Fruit fly (Drosophila melanogaster) whole organism, embryonic: Measurements from ENCODE around the gene CG10011.

Experiments used
- Asciz ChIP-seq: fragments of 200-800 bp; sonication (Bioruptor generic); optimal IDR thresholded peaks from 2 replicates; lab custom pipeline; 2017; ENCODE audit warnings: missing biosample characterization, mild to moderate bottlenecking, missing genetic modification characterization, missing genetic modification reagents
- Awh ChIP-seq: fragments of 200-800 bp; sonication (Bioruptor generic); IDR thresholded peaks from 2 replicates; pipeline ENCODE4, ENCODE4 v1.3.6; 2022; ENCODE audit warnings: missing biosample characterization, missing genetic modification characterization
- Blimp-1 ChIP-seq: fragments of 200-800 bp; sonication (Bioruptor generic); optimal IDR thresholded peaks from 3 replicates; lab custom pipeline; 2018; ENCODE audit warnings: missing biosample characterization, missing genetic modification characterization, mild to moderate bottlenecking, moderate library complexity, missing genetic modification reagents
- CG11504 ChIP-seq: fragments of 200-800 bp; sonication (Bioruptor generic); optimal IDR thresholded peaks from 3 replicates; lab custom pipeline; 2019; ENCODE audit warnings: missing biosample characterization, mild to moderate bottlenecking, missing genetic modification characterization, moderate library complexity
- CG12391 ChIP-seq: fragments of 200-800 bp; sonication (Bioruptor generic); optimal IDR thresholded peaks from 3 replicates; lab custom pipeline; 2018; ENCODE audit warnings: missing biosample characterization, mild to moderate bottlenecking, missing genetic modification characterization, moderate library complexity
- CG13287 ChIP-seq: fragments of 200-800 bp; sonication (Bioruptor generic); IDR thresholded peaks from 2 replicates; pipeline ENCODE4 v1.3.6; 2022; ENCODE audit warnings: missing biosample characterization, missing genetic modification characterization; ENCODE audit not compliant: partially characterized antibody
- CG13624 ChIP-seq: fragments of 200-800 bp; sonication (Bioruptor generic); optimal IDR thresholded peaks from 2 replicates; lab custom pipeline; 2016; ENCODE audit warnings: missing biosample characterization, missing genetic modification characterization
- CG13775 ChIP-seq: fragments of 200-800 bp; sonication (Bioruptor generic); optimal IDR thresholded peaks from 3 replicates; lab custom pipeline; 2017; ENCODE audit warnings: missing biosample characterization, mild to moderate bottlenecking, missing genetic modification characterization
- CG14014 ChIP-seq: fragments of 200-800 bp; sonication (Bioruptor generic); IDR thresholded peaks from 2 replicates; pipeline ENCODE4 v1.3.6; 2022; ENCODE audit warnings: missing biosample characterization, missing genetic modification characterization
- CG15269 ChIP-seq: fragments of 200-800 bp; sonication (Bioruptor generic); optimal IDR thresholded peaks from 2 replicates; lab custom pipeline; 2018; ENCODE audit warnings: missing biosample characterization, mild to moderate bottlenecking, missing genetic modification characterization, moderate library complexity
- CG1529 ChIP-seq: fragments of 200-800 bp; sonication (Bioruptor generic); optimal IDR thresholded peaks from 3 replicates; lab custom pipeline; 2018; ENCODE audit warnings: missing biosample characterization, missing genetic modification characterization
- CG17912 ChIP-seq: fragments of 200-800 bp; sonication (Bioruptor generic); optimal IDR thresholded peaks from 2 replicates; lab custom pipeline; 2018; ENCODE audit warnings: missing biosample characterization, mild to moderate bottlenecking, missing genetic modification characterization
- CG18599 ChIP-seq: fragments of 200-800 bp; sonication (Bioruptor generic); optimal IDR thresholded peaks from 3 replicates; lab custom pipeline; 2017; ENCODE audit warnings: missing biosample characterization, missing genetic modification characterization, mild to moderate bottlenecking, moderate library complexity, missing genetic modification reagents
- CG2116 ChIP-seq: fragments of 200-800 bp; sonication (Bioruptor generic); optimal IDR thresholded peaks from 3 replicates; lab custom pipeline; 2018; ENCODE audit warnings: missing biosample characterization, mild to moderate bottlenecking, missing genetic modification characterization
- CG31388 ChIP-seq: fragments of 200-800 bp; sonication (Bioruptor generic); optimal IDR thresholded peaks from 2 replicates; lab custom pipeline; 2016; ENCODE audit warnings: missing biosample characterization, missing genetic modification characterization
- CG32532 ChIP-seq: fragments of 200-800 bp; sonication (Bioruptor generic); IDR thresholded peaks from 2 replicates; pipeline ENCODE4 v1.3.6; 2022; ENCODE audit warnings: missing biosample characterization, missing genetic modification characterization
- CG32767 ChIP-seq: fragments of 200-800 bp; sonication (Bioruptor generic); IDR thresholded peaks from 2 replicates; pipeline ENCODE4 v1.3.6; 2022; ENCODE audit warnings: missing biosample characterization, missing genetic modification characterization
- CG34376 ChIP-seq: fragments of 200-800 bp; sonication (Bioruptor generic); optimal IDR thresholded peaks from 2 replicates; lab custom pipeline; 2018; ENCODE audit warnings: missing biosample characterization, mild to moderate bottlenecking, missing genetic modification characterization
- CG3847 ChIP-seq: fragments of 200-800 bp; sonication (Bioruptor generic); IDR thresholded peaks from 2 replicates; pipeline ENCODE4 v1.3.6; 2022; ENCODE audit warnings: missing biosample characterization, missing genetic modification characterization
- CG3995 ChIP-seq: fragments of 200-800 bp; sonication (Bioruptor generic); optimal IDR thresholded peaks from 3 replicates; lab custom pipeline; 2016; ENCODE audit warnings: missing biosample characterization, missing genetic modification characterization
- CG4617 ChIP-seq: fragments of 200-800 bp; sonication (Bioruptor generic); optimal IDR thresholded peaks from 3 replicates; lab custom pipeline; 2016; ENCODE audit warnings: missing biosample characterization, missing genetic modification characterization, borderline replicate concordance
- CG4854 ChIP-seq: fragments of 200-800 bp; sonication (Bioruptor generic); optimal IDR thresholded peaks from 2 replicates; lab custom pipeline; 2016; ENCODE audit warnings: missing biosample characterization, missing genetic modification characterization, inconsistent platforms
- Camta ChIP-seq: fragments of 200-800 bp; sonication (Bioruptor generic); optimal IDR thresholded peaks from 2 replicates; lab custom pipeline; 2016; ENCODE audit warnings: missing biosample characterization, missing genetic modification characterization
- D ChIP-seq, 2 experiments: fragments of 200-800 bp in 1 of 2; fragments of >200 bp in 1 of 2; sonication (Bioruptor generic) in 1 of 2; optimal IDR thresholded peaks; 2 replicates in 1 of 2; 3 replicates in 1 of 2; lab custom pipeline; 2017; ENCODE audit warnings: mild to moderate bottlenecking in 1 of 2, missing biosample characterization in 1 of 2, missing genetic modification characterization in 1 of 2, missing genetic modification reagents in 1 of 2
- Deaf1 ChIP-seq: fragments of 200-800 bp; optimal IDR thresholded peaks from 3 replicates; lab custom pipeline; 2019; ENCODE audit warnings: missing biosample characterization, mild to moderate bottlenecking, missing genetic modification characterization, moderate library complexity
- Dip2 ChIP-seq: fragments of 200-800 bp; sonication (Bioruptor generic); IDR thresholded peaks from 2 replicates; pipeline ENCODE4 v1.3.6; 2022; ENCODE audit warnings: missing biosample characterization, missing genetic modification characterization
- Elba2 ChIP-seq: fragments of 200-800 bp; sonication (Bioruptor generic); optimal IDR thresholded peaks from 3 replicates; lab custom pipeline; 2016; ENCODE audit warnings: missing biosample characterization, missing genetic modification characterization
- Gug ChIP-seq: fragments of 200-800 bp; sonication (Bioruptor generic); IDR thresholded peaks from 4 replicates; pipeline ENCODE4 v1.3.6; 2022; ENCODE audit warnings: missing biosample characterization, missing genetic modification characterization
- HLH3B ChIP-seq: fragments of 200-800 bp; sonication (Bioruptor generic); IDR thresholded peaks from 2 replicates; pipeline ENCODE4 v1.3.6; 2022; ENCODE audit warnings: missing biosample characterization, missing genetic modification characterization
- Jarid2 ChIP-seq: fragments of 200-800 bp; sonication (Bioruptor generic); optimal IDR thresholded peaks from 3 replicates; lab custom pipeline; 2017; ENCODE audit warnings: mild to moderate bottlenecking, missing biosample characterization, missing genetic modification reagents, missing genetic modification characterization
- Nf-YC ChIP-seq: fragments of 200-800 bp; optimal IDR thresholded peaks from 3 replicates; lab custom pipeline; 2019; ENCODE audit warnings: missing biosample characterization, mild to moderate bottlenecking, missing genetic modification characterization, moderate library complexity
- PHDP ChIP-seq: fragments of 200-800 bp; sonication (Bioruptor generic); optimal IDR thresholded peaks from 3 replicates; lab custom pipeline; 2018; ENCODE audit warnings: missing biosample characterization, mild to moderate bottlenecking, missing genetic modification characterization, moderate library complexity
- Spps ChIP-seq: fragments of 200-800 bp; sonication (Bioruptor generic); optimal IDR thresholded peaks from 2 replicates; lab custom pipeline; 2018; ENCODE audit warnings: missing biosample characterization, mild to moderate bottlenecking, missing genetic modification characterization
- Sry-δ ChIP-seq: fragments of 200-800 bp; sonication (Bioruptor generic); optimal IDR thresholded peaks from 2 replicates; lab custom pipeline; 2016; ENCODE audit warnings: missing biosample characterization, missing genetic modification characterization
- Xrp1 ChIP-seq: fragments of 200-800 bp; sonication (Bioruptor generic); IDR thresholded peaks from 2 replicates; pipeline ENCODE4 v1.3.6; 2022; ENCODE audit warnings: missing biosample characterization, missing genetic modification characterization
- bab2 ChIP-seq: fragments of 200-800 bp; sonication (Bioruptor generic); optimal IDR thresholded peaks from 2 replicates; lab custom pipeline; 2016; ENCODE audit warnings: missing biosample characterization, missing genetic modification characterization
- bsh ChIP-seq, 2 experiments: fragments of 200-800 bp; sonication (Bioruptor generic); optimal IDR thresholded peaks; 2 replicates each; lab custom pipeline; 2017 to 2018; ENCODE audit warnings: mild to moderate bottlenecking in 2 of 2, missing biosample characterization in 2 of 2, missing genetic modification characterization in 2 of 2, moderate library complexity in 1 of 2
- cad ChIP-seq: fragments of >200 bp; optimal IDR thresholded peaks from 2 replicates; lab custom pipeline; 2017; ENCODE audit warnings: missing biosample characterization, missing genetic modification characterization
- chinmo ChIP-seq: fragments of 200-800 bp; sonication (Bioruptor generic); IDR thresholded peaks from 4 replicates; pipeline ENCODE4 v1.3.6; 2022; ENCODE audit warnings: missing biosample characterization, missing genetic modification characterization; ENCODE audit not compliant: partially characterized antibody
- chm ChIP-seq: fragments of 200-800 bp; sonication (Bioruptor generic); IDR thresholded peaks from 2 replicates; pipeline ENCODE4 v1.3.6; 2022; ENCODE audit warnings: missing biosample characterization, missing genetic modification characterization
- crol ChIP-seq: fragments of 200-800 bp; sonication (Bioruptor generic); IDR thresholded peaks from 2 replicates; pipeline ENCODE4 v1.3.6; 2022; ENCODE audit warnings: missing biosample characterization, missing genetic modification characterization
- gce ChIP-seq: fragments of 200-800 bp; sonication (Bioruptor generic); IDR thresholded peaks from 3 replicates; pipeline ENCODE4 v1.3.6; 2022; ENCODE audit warnings: missing biosample characterization, missing genetic modification characterization
- hbn ChIP-seq: fragments of 200-800 bp; sonication (Bioruptor generic); IDR thresholded peaks from 2 replicates; pipeline ENCODE4 v1.3.6; 2022; ENCODE audit warnings: missing biosample characterization, missing genetic modification characterization; ENCODE audit not compliant: partially characterized antibody
- nau ChIP-seq: fragments of 200-800 bp; sonication (Bioruptor generic); optimal IDR thresholded peaks from 3 replicates; lab custom pipeline; 2017; ENCODE audit warnings: missing biosample characterization, mild to moderate bottlenecking, missing genetic modification characterization, missing genetic modification reagents
- oc ChIP-seq: fragments of 200-800 bp; sonication (Bioruptor generic); optimal IDR thresholded peaks from 2 replicates; lab custom pipeline; 2018; ENCODE audit warnings: missing biosample characterization, mild to moderate bottlenecking, missing genetic modification characterization, moderate library complexity
- psq ChIP-seq: fragments of 200-800 bp; sonication (Bioruptor generic); optimal IDR thresholded peaks from 2 replicates; lab custom pipeline; 2017; ENCODE audit warnings: missing biosample characterization, missing genetic modification characterization
- row ChIP-seq: fragments of 200-800 bp; sonication (Bioruptor generic); IDR thresholded peaks from 3 replicates; pipeline ENCODE4 v1.3.6; 2022; ENCODE audit warnings: missing biosample characterization, missing genetic modification characterization
- schlank ChIP-seq: fragments of 200-800 bp; sonication (Bioruptor generic); optimal IDR thresholded peaks from 2 replicates; lab custom pipeline; 2018; ENCODE audit warnings: missing biosample characterization, mild to moderate bottlenecking, missing genetic modification characterization
- slp2 ChIP-seq: fragments of 200-800 bp; sonication (Bioruptor generic); optimal IDR thresholded peaks from 2 replicates; lab custom pipeline; 2016; ENCODE audit warnings: missing biosample characterization, missing genetic modification characterization
- tio ChIP-seq: fragments of 200-800 bp; sonication (Bioruptor generic); optimal IDR thresholded peaks from 2 replicates; lab custom pipeline; 2017; ENCODE audit warnings: missing biosample characterization, missing genetic modification characterization, inconsistent platforms
- usp ChIP-seq: fragments of >200 bp; optimal IDR thresholded peaks from 2 replicates; lab custom pipeline; 2017; ENCODE audit warnings: missing biosample characterization, missing genetic modification characterization

The CG10011 gene

DNA sequence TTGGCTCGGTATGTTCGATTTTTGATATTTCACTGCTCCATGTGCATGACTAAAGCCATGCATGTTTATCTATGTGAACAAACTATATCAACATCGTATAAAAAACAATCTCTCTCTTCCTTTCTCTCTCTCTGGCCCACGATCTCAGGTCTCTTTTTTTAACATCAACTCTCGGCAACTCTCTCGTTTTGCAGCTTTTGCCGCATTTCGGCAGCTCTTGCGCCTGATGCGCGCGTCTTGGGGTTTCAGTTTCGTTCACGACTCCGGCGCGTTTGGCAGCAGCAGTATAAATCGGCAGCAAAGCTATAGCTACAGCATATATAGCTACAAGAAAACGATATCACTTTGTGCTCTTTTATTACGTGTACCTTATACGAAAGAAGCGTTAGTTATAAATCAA lies 39.9 kb upstream of the CG10011 start, which contains the start of gene snu (continued):
- TF ChIP-seq slp2 (no peak), bsh (GFP tag; optimal IDR thresholded peaks at IDR 0.05; lab: Kevin White, UChicago) (no peak), nau (GFP tag; lab: Kevin White, UChicago) (no peak), CG2116 (no peak), cad (GFP tag; lab: Kevin White, UChicago) (no peak), CG11504 (tag; lab: Kevin White, UChicago) (no peak), Dip2 (GFP tag; lab: Robert Waterston, UW) (no peak), Gug (GFP tag; lab: Robert Waterston, UW) (no peak), Blimp-1 (GFP tag; lab: Kevin White, UChicago) (peak; percentile 43), Jarid2 (GFP tag; lab: Kevin White, UChicago) (peak; percentile 54), chinmo (0 out of 4 replicates have a peak, but pooled peaks have one; percentile 65), CG13775 (GFP tag; lab: Kevin White, UChicago) (no peak), Xrp1 (GFP tag; lab: Robert Waterston, UW) (no peak), D (optimal IDR thresholded peaks at IDR 0.05; lab: Kevin White, UChicago) (no peak), D (GFP tag; optimal IDR thresholded peaks at IDR 0.05; lab: Kevin White, UChicago) (no peak), CG32767 (no peak), HLH3B (GFP tag; lab: Robert Waterston, UW) (no peak; the same call in 1 of the 2 replicates), CG32532 (GFP tag; lab: Robert Waterston, UW) (no peak), Awh (0 out of 2 replicates have a peak, but pooled peaks have one; percentile 38), tio (no peak), schlank (tag; lab: Kevin White, UChicago) (no peak), Nf-YC (tag; lab: Kevin White, UChicago) (no peak), chm (GFP tag; lab: Robert Waterston, UW) (no peak), Sry-δ (no peak), CG34376 (GFP tag; lab: Kevin White, UChicago) (no peak), Elba2 (GFP tag; lab: Kevin White, UChicago) (no peak), CG3995 (GFP tag; lab: Kevin White, UChicago) (no peak), CG1529 (GFP tag; lab: Kevin White, UChicago) (no peak), CG4617 (GFP tag; lab: Kevin White, UChicago) (no peak), Spps (tag; lab: Kevin White, UChicago) (no peak), CG14014 (GFP tag; lab: Robert Waterston, UW) (peak; percentile 29; the same call in 1 of the 2 replicates), Deaf1 (tag; lab: Kevin White, UChicago) (peak; percentile 60), CG17912 (GFP tag; lab: Kevin White, UChicago) (no peak), Asciz (GFP tag; lab: Kevin White, UChicago) (peak; percentile 51), CG4854 (no peak), psq (GFP tag; lab: Kevin White, UChicago) (no peak), crol (GFP tag; lab: Robert Waterston, UW) (no peak), CG13624 (no peak), Camta (no peak), CG15269 (tag; lab: Kevin White, UChicago) (peak; percentile 4), CG18599 (GFP tag; lab: Kevin White, UChicago) (no peak), CG13287 (GFP tag; lab: Robert Waterston, UW) (no peak), gce (GFP tag; lab: Robert Waterston, UW) (no peak), CG31388 (GFP tag; lab: Kevin White, UChicago) (no peak), hbn (GFP tag; lab: Robert Waterston, UW) (no peak), usp (no peak), CG3847 (GFP tag; lab: Robert Waterston, UW) (no peak), PHDP (tag; lab: Kevin White, UChicago) (no peak), bab2 (GFP tag; lab: Kevin White, UChicago) (no peak), row (GFP tag; lab: Robert Waterston, UW) (no peak), CG12391 (tag; lab: Kevin White, UChicago) (no peak), oc (tag; lab: Kevin White, UChicago) (no peak)
